Worm (Caenorhabditis elegans) whole organism, L2 larva: ENCODE results near the gene W08G11.3.

Experiments
- C34F6.9 ChIP-seq: fragments of 150-350 bp; optimal IDR thresholded peaks from 2 replicates; lab custom pipeline; 2014; ENCODE audit warnings: missing biosample characterization, missing genetic modification characterization
- F13H6.1 ChIP-seq: sonication (generic microtip); optimal IDR thresholded peaks from 2 replicates; lab custom pipeline; 2016; ENCODE audit warnings: missing genetic modification characterization, missing compliant biosample characterization
- R02D3.7 ChIP-seq: fragments of 150-350 bp; optimal IDR thresholded peaks from 2 replicates; lab custom pipeline; 2014; ENCODE audit warnings: missing biosample characterization, missing genetic modification characterization
- Y55F3AM.14 ChIP-seq: fragments of 200-800 bp; sonication (Bioruptor generic); optimal IDR thresholded peaks from 2 replicates; lab custom pipeline; 2018; ENCODE audit warnings: mild to moderate bottlenecking, missing genetic modification characterization, missing compliant biosample characterization
- ZK546.5 ChIP-seq: sonication (generic microtip); optimal IDR thresholded peaks from 2 replicates; lab custom pipeline; 2017; ENCODE audit warnings: missing biosample characterization, missing genetic modification characterization
- alr-1 ChIP-seq: fragments of 150-350 bp; optimal IDR thresholded peaks from 2 replicates; lab custom pipeline; 2014; ENCODE audit warnings: missing biosample characterization, missing genetic modification characterization
- aly-2 ChIP-seq: fragments of 150-350 bp; optimal IDR thresholded peaks from 2 replicates; lab custom pipeline; 2014; ENCODE audit warnings: missing biosample characterization, missing genetic modification characterization
- ama-1 ChIP-seq: fragments of 150-350 bp; optimal IDR thresholded peaks from 2 replicates; lab custom pipeline; 2018; ENCODE audit warnings: inconsistent platforms
- blmp-1 ChIP-seq: sonication (generic microtip); optimal IDR thresholded peaks from 2 replicates; lab custom pipeline; 2017; ENCODE audit warnings: missing genetic modification characterization, mild to moderate bottlenecking, missing compliant biosample characterization, antibody characterized with exemption, moderate library complexity; ENCODE audit not compliant: insufficient read depth
- ceh-82 ChIP-seq: fragments of 150-350 bp; optimal IDR thresholded peaks from 2 replicates; lab custom pipeline; 2014; ENCODE audit warnings: missing biosample characterization, missing genetic modification characterization
- crh-2 ChIP-seq: sonication (generic microtip); optimal IDR thresholded peaks from 2 replicates; lab custom pipeline; 2017; ENCODE audit warnings: missing biosample characterization, missing genetic modification characterization
- dmd-4 ChIP-seq: sonication (generic microtip); optimal IDR thresholded peaks from 2 replicates; lab custom pipeline; 2017; ENCODE audit warnings: missing biosample characterization, missing genetic modification characterization
- egl-27 ChIP-seq: sonication (generic microtip); optimal IDR thresholded peaks from 3 replicates; lab custom pipeline; 2017; ENCODE audit warnings: missing biosample characterization, missing genetic modification reagents, missing genetic modification characterization
- elt-1 ChIP-seq: fragments of 150-350 bp; optimal IDR thresholded peaks from 2 replicates; lab custom pipeline; 2014; ENCODE audit warnings: missing biosample characterization, missing genetic modification characterization
- fos-1 ChIP-seq: fragments of 150-350 bp; optimal IDR thresholded peaks from 2 replicates; lab custom pipeline; 2014; ENCODE audit warnings: missing biosample characterization, missing genetic modification characterization
- gmeb-1 ChIP-seq: fragments of 150-350 bp; optimal IDR thresholded peaks from 2 replicates; lab custom pipeline; 2014; ENCODE audit warnings: missing biosample characterization, missing genetic modification characterization
- lin-11 ChIP-seq: fragments of 150-350 bp; sonication (generic microtip); optimal IDR thresholded peaks from 2 replicates; lab custom pipeline; 2014; ENCODE audit warnings: missing biosample characterization, missing genetic modification characterization, inconsistent platforms, mixed read lengths
- lin-39 ChIP-seq: fragments of 150-350 bp; optimal IDR thresholded peaks from 2 replicates; lab custom pipeline; 2014; ENCODE audit warnings: missing biosample characterization, missing genetic modification reagents, missing genetic modification characterization
- lsy-2 ChIP-seq, 2 experiments: fragments of 150-350 bp in 1 of 2; sonication (generic microtip) in 1 of 2; optimal IDR thresholded peaks; 2 replicates each; lab custom pipeline; 2014 to 2017; ENCODE audit warnings: missing biosample characterization in 2 of 2, missing genetic modification characterization in 2 of 2
- mab-5 ChIP-seq: fragments of 150-350 bp; optimal IDR thresholded peaks from 2 replicates; lab custom pipeline; 2014; ENCODE audit warnings: missing biosample characterization, missing genetic modification characterization
- mbf-1 ChIP-seq: sonication (generic microtip); optimal IDR thresholded peaks from 2 replicates; lab custom pipeline; 2017; ENCODE audit warnings: missing biosample characterization, missing genetic modification characterization
- mdl-1 ChIP-seq, 2 experiments: fragments of 150-350 bp in 1 of 2; sonication (generic microtip) in 1 of 2; optimal IDR thresholded peaks; 2 replicates each; lab custom pipeline; 2017; ENCODE audit warnings: missing biosample characterization in 2 of 2, missing genetic modification characterization in 2 of 2
- nhr-10 ChIP-seq: sonication (generic microtip); optimal IDR thresholded peaks from 2 replicates; lab custom pipeline; 2017; ENCODE audit warnings: missing biosample characterization, missing genetic modification characterization
- nhr-11 ChIP-seq: fragments of 150-350 bp; optimal IDR thresholded peaks from 2 replicates; lab custom pipeline; 2014; ENCODE audit warnings: missing biosample characterization, missing genetic modification characterization
- nhr-12 ChIP-seq: fragments of 150-350 bp; optimal IDR thresholded peaks from 2 replicates; lab custom pipeline; 2014; ENCODE audit warnings: missing biosample characterization, missing genetic modification characterization
- nhr-129 ChIP-seq: fragments of 150-350 bp; optimal IDR thresholded peaks from 2 replicates; lab custom pipeline; 2014; ENCODE audit warnings: missing biosample characterization, missing genetic modification characterization
- nhr-23 ChIP-seq: fragments of 150-350 bp; optimal IDR thresholded peaks from 2 replicates; lab custom pipeline; 2014; ENCODE audit warnings: missing biosample characterization, missing genetic modification reagents, missing genetic modification characterization
- nhr-237 ChIP-seq: fragments of 150-350 bp; optimal IDR thresholded peaks from 2 replicates; lab custom pipeline; 2014; ENCODE audit warnings: missing biosample characterization, missing genetic modification characterization
- nhr-6 ChIP-seq: fragments of 150-350 bp; optimal IDR thresholded peaks from 2 replicates; lab custom pipeline; 2014; ENCODE audit warnings: missing biosample characterization, missing genetic modification characterization
- nhr-77 ChIP-seq: fragments of 150-350 bp; optimal IDR thresholded peaks from 2 replicates; lab custom pipeline; 2014; ENCODE audit warnings: missing biosample characterization, missing genetic modification characterization
- peb-1 ChIP-seq: fragments of 150-350 bp; optimal IDR thresholded peaks from 2 replicates; lab custom pipeline; 2014; ENCODE audit warnings: missing biosample characterization, missing genetic modification characterization
- sem-4 ChIP-seq: fragments of 150-350 bp; optimal IDR thresholded peaks from 2 replicates; lab custom pipeline; 2014; ENCODE audit warnings: missing biosample characterization, missing genetic modification reagents, missing genetic modification characterization
- skn-1 ChIP-seq: sonication (generic microtip); optimal IDR thresholded peaks from 2 replicates; lab custom pipeline; 2017; ENCODE audit warnings: missing biosample characterization, missing genetic modification characterization
- sma-9 ChIP-seq, 2 experiments: fragments of 150-350 bp in 1 of 2; sonication (generic microtip) in 1 of 2; optimal IDR thresholded peaks; 2 replicates each; lab custom pipeline; 2014 to 2016; ENCODE audit warnings: missing genetic modification characterization in 2 of 2, mild to moderate bottlenecking in 1 of 2, missing biosample characterization in 1 of 2, missing compliant biosample characterization in 1 of 2, missing genetic modification reagents in 1 of 2, moderate library complexity in 1 of 2
- unc-39 ChIP-seq: fragments of 150-350 bp; optimal IDR thresholded peaks from 2 replicates; lab custom pipeline; 2014; ENCODE audit warnings: missing biosample characterization, missing genetic modification characterization
- unc-55 ChIP-seq: fragments of 150-350 bp; sonication (generic microtip); optimal IDR thresholded peaks from 3 replicates; lab custom pipeline; 2014; ENCODE audit warnings: missing biosample characterization, missing genetic modification reagents, missing genetic modification characterization
- unc-62 ChIP-seq: fragments of 150-350 bp; optimal IDR thresholded peaks from 2 replicates; lab custom pipeline; 2014; ENCODE audit warnings: missing biosample characterization, missing genetic modification reagents, missing genetic modification characterization
- zag-1 ChIP-seq: fragments of 150-350 bp; optimal IDR thresholded peaks from 2 replicates; lab custom pipeline; 2014; ENCODE audit warnings: missing biosample characterization, missing genetic modification characterization
- ztf-1 ChIP-seq: fragments of 200-800 bp; sonication (Bioruptor generic); conservative IDR thresholded peaks from 2 replicates; pipeline ENCODE4 v1.3.6; 2022; ENCODE audit warnings: missing genetic modification characterization, missing compliant biosample characterization
- ztf-11 ChIP-seq: sonication (generic microtip); optimal IDR thresholded peaks from 2 replicates; lab custom pipeline; 2017; ENCODE audit warnings: missing biosample characterization, missing genetic modification characterization

Gene W08G11.3

DNA sequence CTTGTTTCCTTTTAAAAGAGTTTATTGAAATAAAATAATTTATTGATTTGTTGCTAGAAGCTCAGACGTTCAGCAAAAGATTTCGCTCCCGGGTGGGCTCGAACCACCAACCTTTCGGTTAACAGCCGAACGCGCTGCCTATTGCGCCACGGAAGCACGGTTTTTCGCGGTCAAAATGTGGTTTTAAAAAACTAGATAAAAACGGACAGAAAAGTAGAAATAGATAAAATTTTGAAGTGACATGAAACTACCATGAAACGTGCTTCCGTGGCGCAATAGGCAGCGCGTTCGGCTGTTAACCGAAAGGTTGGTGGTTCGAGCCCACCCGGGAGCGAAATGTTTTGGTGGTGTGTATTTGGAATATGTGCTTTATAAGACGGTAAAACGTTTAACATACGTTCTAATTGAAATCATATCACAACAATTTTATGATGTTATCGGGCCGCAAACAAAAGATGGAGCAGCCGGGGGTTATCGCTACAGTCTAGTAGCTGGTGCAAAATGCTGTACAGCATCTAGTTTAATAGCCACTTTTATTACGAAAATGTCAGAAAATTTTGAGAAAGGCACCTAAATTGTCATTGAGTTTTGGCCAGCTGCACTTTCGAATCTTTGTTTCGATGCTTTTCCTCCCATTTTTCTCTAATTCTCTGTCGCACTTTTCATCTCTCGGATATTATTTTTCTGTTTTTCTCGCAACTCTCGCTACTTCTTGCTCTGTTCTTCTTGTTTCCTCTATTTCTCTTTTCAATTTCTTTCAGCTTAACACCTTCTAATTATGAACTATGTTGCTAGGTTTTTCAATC, 29.0 kb upstream of the W08G11.3 start, which contains the start of gene slc-9B.2:
Gene slc-9B.2, plus strand, starts transcription at position 756 of the 806 bp plus-strand sequence.
- TF ChIP-seq unc-55 (GFP tag; lab: Kevin White, UChicago), result peak; percentile 63

DNA sequence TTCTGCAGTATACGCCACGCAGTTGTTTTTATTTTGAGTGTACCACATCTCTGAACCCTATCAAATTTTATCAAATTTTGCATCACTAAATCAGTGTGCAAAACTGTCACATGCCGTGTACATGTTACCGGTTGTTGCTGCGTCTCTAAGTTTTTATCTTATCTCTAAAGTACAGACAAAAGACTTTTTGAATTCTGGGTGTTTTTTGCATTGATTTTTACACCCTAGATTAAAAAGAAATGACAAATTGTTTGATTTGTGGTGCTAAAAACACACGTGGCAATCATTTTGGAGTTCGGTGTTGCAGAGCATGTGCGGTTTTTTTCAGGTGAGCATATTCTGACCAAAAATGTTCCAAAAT, 25.2 kb upstream of the W08G11.3 start, which contains the start of gene nhr-193:
Gene nhr-193, plus strand, starts transcription at position 51 of the 361 bp plus-strand sequence.
- TF ChIP-seq fos-1 (tag; lab: Kevin White, UChicago) (peak; percentile 8), sma-9 (GFP tag; optimal IDR thresholded peaks at IDR 0.05; lab: Kevin White, UChicago) (peak; percentile 48), sma-9 (tag; optimal IDR thresholded peaks at IDR 0.05; lab: Kevin White, UChicago) (no peak), blmp-1 (tag; lab: Kevin White, UChicago) (no peak), crh-2 (peak; percentile 15)

DNA sequence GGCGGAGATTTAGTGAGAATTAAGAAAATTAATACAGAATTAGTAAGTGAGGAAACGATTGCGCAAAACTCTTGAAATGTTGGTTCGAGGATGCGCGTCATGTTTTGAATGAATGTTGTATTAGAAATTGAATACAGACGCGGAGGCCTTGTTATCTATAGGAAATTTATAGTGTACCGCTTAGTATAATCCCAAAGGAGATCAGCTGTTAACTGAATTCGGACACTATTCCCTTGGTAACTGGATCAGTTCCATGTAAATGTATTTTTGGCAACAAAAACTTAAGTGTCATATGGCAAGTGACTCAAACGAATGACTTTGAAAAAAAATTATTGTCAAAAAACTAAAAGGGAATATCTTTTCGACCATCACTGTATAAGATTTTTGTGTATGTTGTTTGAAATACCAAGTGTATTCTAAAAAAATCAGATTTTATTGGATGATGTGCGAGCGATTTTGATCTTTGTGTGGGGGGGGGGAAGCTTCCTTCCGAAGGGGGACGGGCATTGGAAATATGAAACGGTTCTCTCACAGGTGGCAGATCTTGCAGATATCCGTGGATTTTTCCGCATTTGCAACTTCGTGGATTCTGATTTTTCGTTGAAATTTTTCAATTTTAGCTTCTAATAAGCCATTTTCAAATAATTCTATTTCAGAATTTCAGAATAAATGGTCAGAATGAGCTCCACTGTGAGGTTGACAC, 20.9 kb upstream of the W08G11.3 start, which contains the start of the genes W08G11.5 and W08G11.1:
Gene W08G11.5, minus strand, starts transcription at position 101 of the 703 bp plus-strand sequence.
Gene W08G11.1, plus strand, starts transcription at position 653 of the 703 bp plus-strand sequence.
- TF ChIP-seq unc-62 (GFP tag; lab: Kevin White, UChicago), result no peak
- TF ChIP-seq ZK546.5 (tag; lab: Kevin White, UChicago), result no peak
- no peak for TF ChIP-seq ztf-11 (tag; lab: Kevin White, UChicago)
- TF ChIP-seq nhr-6 (tag; lab: Kevin White, UChicago), result no peak
- no peak for TF ChIP-seq blmp-1 (tag; lab: Kevin White, UChicago)
- TF ChIP-seq alr-1, result no peak
- TF ChIP-seq ceh-82 (tag; lab: Kevin White, UChicago), result no peak
- no peak for TF ChIP-seq nhr-129 (tag; lab: Kevin White, UChicago)
- no peak for TF ChIP-seq Y55F3AM.14 (GFP tag; lab: Kevin White, UChicago)
- no peak for TF ChIP-seq elt-1 (tag; lab: Kevin White, UChicago)
- TF ChIP-seq nhr-12 (tag; lab: Kevin White, UChicago), result no peak

DNA sequence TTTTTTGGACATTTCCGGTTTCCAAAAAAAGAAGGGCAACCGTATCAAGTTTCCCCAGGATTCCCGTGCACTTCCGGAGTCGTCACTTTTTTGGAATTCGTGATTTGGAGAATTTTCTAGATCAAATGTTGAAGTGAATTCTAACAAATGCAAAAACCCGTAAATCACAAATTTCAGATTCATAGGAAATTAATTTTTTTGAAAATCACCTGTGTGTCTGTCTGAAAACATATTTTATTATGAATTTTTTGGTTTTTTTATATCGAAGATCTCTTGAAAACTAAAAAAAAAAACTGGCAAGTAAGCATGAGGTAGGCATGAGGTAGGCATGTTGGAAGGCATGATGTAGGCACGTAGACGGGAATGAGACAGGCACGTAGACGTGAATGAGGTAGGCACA, 17.4 kb upstream of the W08G11.3 start:
- TF ChIP-seq zag-1 (tag; lab: Kevin White, UChicago) (no peak), nhr-237 (tag; lab: Kevin White, UChicago) (no peak), ztf-1 (GFP tag; lab: Robert Waterston, UW) (no peak)
- TF ChIP-seq, all 48 proteins: peak for 0

DNA sequence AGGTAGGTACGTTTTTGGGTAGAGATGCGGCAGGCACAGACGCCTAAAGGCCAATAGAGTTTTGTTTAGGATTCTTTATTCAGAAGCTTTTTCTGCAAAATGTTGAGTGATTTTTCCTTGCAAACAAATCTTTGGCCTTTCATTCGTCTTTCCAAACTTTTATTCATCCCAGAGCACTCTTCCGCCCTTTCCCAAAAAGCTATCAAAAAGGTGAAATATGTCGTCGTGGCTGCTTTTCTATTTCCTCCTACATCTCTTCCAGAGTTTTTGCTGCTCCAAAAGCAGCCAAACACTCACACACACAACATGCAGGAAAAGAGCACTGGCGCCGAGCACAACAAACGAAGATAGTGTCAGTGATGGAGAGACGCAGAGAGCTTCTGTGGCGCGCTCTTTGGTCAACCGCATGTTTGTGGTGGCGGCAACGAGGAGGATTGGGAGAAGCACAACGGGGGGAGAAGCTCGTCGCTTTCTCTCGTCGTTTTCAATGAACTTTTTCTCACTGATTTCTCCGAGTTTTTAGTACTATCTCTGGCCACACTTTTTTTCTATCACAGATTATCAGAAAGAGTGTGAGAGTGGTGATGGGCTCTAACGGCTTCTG, 16.6 kb upstream of the W08G11.3 start:
- TF ChIP-seq peb-1 (no peak), nhr-129 (tag; lab: Kevin White, UChicago) (peak; percentile 72), nhr-6 (tag; lab: Kevin White, UChicago) (no peak), mdl-1 (tag; optimal IDR thresholded peaks at IDR 0.05; lab: Kevin White, UChicago) (peak in 1 of 2 experiments; percentile 43), mbf-1 (tag; lab: Kevin White, UChicago) (no peak), F13H6.1 (tag; lab: Kevin White, UChicago) (peak; percentile 71), ZK546.5 (tag; lab: Kevin White, UChicago) (no peak), aly-2 (tag; lab: Kevin White, UChicago) (no peak), nhr-10 (tag; lab: Kevin White, UChicago) (no peak), mab-5 (tag; lab: Kevin White, UChicago) (no peak), nhr-23 (tag; lab: Kevin White, UChicago) (no peak), sma-9 (GFP tag; optimal IDR thresholded peaks at IDR 0.05; lab: Kevin White, UChicago) (peak; percentile 60), sma-9 (tag; optimal IDR thresholded peaks at IDR 0.05; lab: Kevin White, UChicago) (no peak), R02D3.7 (tag; lab: Kevin White, UChicago) (no peak), C34F6.9 (peak; percentile 63), lin-11 (tag; lab: Kevin White, UChicago) (peak; percentile 29), ztf-1 (GFP tag; lab: Robert Waterston, UW) (no peak), nhr-77 (tag; lab: Kevin White, UChicago) (no peak), unc-62 (GFP tag; lab: Kevin White, UChicago) (no peak), lsy-2 (tag; optimal IDR thresholded peaks at IDR 0.05; lab: Kevin White, UChicago) (peak in 1 of 2 experiments; percentile 50), unc-39 (tag; lab: Kevin White, UChicago) (no peak), ama-1 (no peak), lin-39 (tag; lab: Kevin White, UChicago) (no peak), skn-1 (tag; lab: Kevin White, UChicago) (no peak), ceh-82 (tag; lab: Kevin White, UChicago) (no peak), nhr-11 (tag; lab: Kevin White, UChicago) (no peak), sem-4 (tag; lab: Kevin White, UChicago) (no peak), dmd-4 (tag; lab: Kevin White, UChicago) (no peak), gmeb-1 (peak; percentile 41), egl-27 (tag; lab: Kevin White, UChicago) (no peak), fos-1 (tag; lab: Kevin White, UChicago) (peak; percentile 52), unc-55 (GFP tag; lab: Kevin White, UChicago) (peak; percentile 78)
